Worm (Caenorhabditis elegans) whole organism, mixed stage, embryonic: ENCODE results near the gene map-2.

Experiments
- bed-3 ChIP-seq: fragments of 200-800 bp; sonication (Bioruptor generic); optimal IDR thresholded peaks from 3 replicates; lab custom pipeline; 2018; ENCODE audit warnings: mild to moderate bottlenecking, missing genetic modification characterization, moderate library complexity, missing compliant biosample characterization
- blmp-1 ChIP-seq: fragments of 150-350 bp; optimal IDR thresholded peaks from 2 replicates; lab custom pipeline; 2014; ENCODE audit warnings: missing biosample characterization, missing genetic modification characterization
- ces-1 ChIP-seq: fragments of 150-350 bp; optimal IDR thresholded peaks from 2 replicates; lab custom pipeline; 2014; ENCODE audit warnings: missing biosample characterization, missing genetic modification reagents, missing genetic modification characterization
- elt-1 ChIP-seq: sonication (generic microtip); optimal IDR thresholded peaks from 2 replicates; lab custom pipeline; 2017; ENCODE audit warnings: missing genetic modification characterization, mild to moderate bottlenecking, missing compliant biosample characterization, antibody characterized with exemption, moderate library complexity, borderline replicate concordance; ENCODE audit not compliant: insufficient read depth
- ham-2 ChIP-seq: fragments of 200-800 bp; sonication (Bioruptor generic); optimal IDR thresholded peaks from 2 replicates; lab custom pipeline; 2018; ENCODE audit warnings: mild to moderate bottlenecking, missing genetic modification characterization, missing compliant biosample characterization
- hlh-1 ChIP-seq: fragments of 150-350 bp; optimal IDR thresholded peaks from 2 replicates; lab custom pipeline; 2014; ENCODE audit warnings: missing biosample characterization, missing genetic modification reagents, missing genetic modification characterization
- lsy-2 ChIP-seq: fragments of 150-350 bp; optimal IDR thresholded peaks from 2 replicates; lab custom pipeline; 2014; ENCODE audit warnings: missing biosample characterization, missing genetic modification characterization
- mep-1 ChIP-seq: fragments of 150-350 bp; optimal IDR thresholded peaks from 2 replicates; lab custom pipeline; 2017; ENCODE audit warnings: missing biosample characterization, missing genetic modification reagents, missing genetic modification characterization, inconsistent platforms
- mls-2 ChIP-seq: sonication (generic microtip); optimal IDR thresholded peaks from 2 replicates; lab custom pipeline; 2016; ENCODE audit warnings: mild to moderate bottlenecking, missing genetic modification characterization, moderate library complexity, missing compliant biosample characterization
- nhr-237 ChIP-seq: fragments of 150-350 bp; optimal IDR thresholded peaks from 2 replicates; lab custom pipeline; 2014; ENCODE audit warnings: missing biosample characterization, missing genetic modification characterization
- snpc-4 ChIP-seq: fragments of 150-350 bp; optimal IDR thresholded peaks from 2 replicates; lab custom pipeline; 2014; ENCODE audit warnings: missing biosample characterization, missing genetic modification characterization

ce11 chrIV:16860702-16861101 lies 6.0 kb upstream of the map-2 start:
- TF ChIP-seq nhr-237 (tag; lab: Kevin White, UChicago) (no peak), ces-1 (GFP tag; lab: Kevin White, UChicago) (no peak), ham-2 (GFP tag; lab: Kevin White, UChicago) (no peak), mls-2 (no peak), elt-1 (tag; lab: Kevin White, UChicago) (no peak), hlh-1 (tag; lab: Kevin White, UChicago) (no peak), lsy-2 (tag; lab: Kevin White, UChicago) (no peak), mep-1 (tag; lab: Kevin White, UChicago) (no peak), bed-3 (no peak), snpc-4 (tag; lab: Kevin White, UChicago) (no peak), blmp-1 (tag; lab: Kevin White, UChicago) (no peak)
